Fruit fly (Drosophila melanogaster) whole organism, prepupa: ENCODE data around the gene CG14866.

Experiments
- CG10631 ChIP-seq: fragments of 200-800 bp; sonication (Bioruptor generic); optimal IDR thresholded peaks from 2 replicates; lab custom pipeline; 2016; ENCODE audit warnings: missing biosample characterization, missing genetic modification characterization
- CG10669 ChIP-seq: fragments of 200-800 bp; sonication (Bioruptor generic); optimal IDR thresholded peaks from 3 replicates; lab custom pipeline; 2018; ENCODE audit warnings: missing biosample characterization, mild to moderate bottlenecking, missing genetic modification characterization, moderate library complexity
- CG11294 ChIP-seq: fragments of 200-800 bp; sonication (Bioruptor generic); IDR thresholded peaks from 2 replicates; pipeline ENCODE4 v1.3.6; 2022; ENCODE audit warnings: missing biosample characterization, missing genetic modification characterization
- CG11762 ChIP-seq: fragments of 200-800 bp; sonication (Bioruptor generic); optimal IDR thresholded peaks from 3 replicates; lab custom pipeline; 2016; ENCODE audit warnings: missing biosample characterization, missing genetic modification characterization; ENCODE audit not compliant: insufficient read depth
- CG15336 ChIP-seq: fragments of 200-800 bp; sonication (Bioruptor generic); IDR thresholded peaks from 2 replicates; pipeline ENCODE4 v1.3.6; 2022; ENCODE audit warnings: missing biosample characterization, missing genetic modification characterization
- CG16779 ChIP-seq: fragments of 200-800 bp; sonication (Bioruptor generic); optimal IDR thresholded peaks from 3 replicates; lab custom pipeline; 2017; ENCODE audit warnings: missing biosample characterization, mild to moderate bottlenecking, missing genetic modification characterization
- CG3032 ChIP-seq: fragments of 200-800 bp; optimal IDR thresholded peaks from 2 replicates; lab custom pipeline; 2019; ENCODE audit warnings: missing biosample characterization, mild to moderate bottlenecking, missing genetic modification characterization, moderate library complexity
- CG31627 ChIP-seq: fragments of 200-800 bp; sonication (Bioruptor generic); optimal IDR thresholded peaks from 3 replicates; lab custom pipeline; 2016; ENCODE audit warnings: missing biosample characterization, missing genetic modification characterization
- CG32006 ChIP-seq: fragments of 200-800 bp; sonication (Bioruptor generic); optimal IDR thresholded peaks from 3 replicates; lab custom pipeline; 2017; ENCODE audit warnings: missing biosample characterization, mild to moderate bottlenecking, missing genetic modification characterization
- CG34406 ChIP-seq: fragments of 200-800 bp; sonication (Bioruptor generic); optimal IDR thresholded peaks from 3 replicates; lab custom pipeline; 2016; ENCODE audit warnings: missing biosample characterization, missing genetic modification characterization
- CG3919 ChIP-seq: fragments of 200-800 bp; sonication (Bioruptor generic); optimal IDR thresholded peaks from 3 replicates; lab custom pipeline; 2016; ENCODE audit warnings: missing biosample characterization, missing genetic modification characterization
- CG4318 ChIP-seq: fragments of 200-800 bp; sonication (Bioruptor generic); optimal IDR thresholded peaks from 3 replicates; lab custom pipeline; 2017; ENCODE audit warnings: missing biosample characterization, mild to moderate bottlenecking, missing genetic modification characterization
- CG6163 ChIP-seq: fragments of 200-800 bp; sonication (Bioruptor generic); IDR thresholded peaks from 3 replicates; pipeline ENCODE4 v1.3.6; 2022; ENCODE audit warnings: missing biosample characterization, missing genetic modification characterization
- CG6276 ChIP-seq: fragments of 200-800 bp; sonication (Bioruptor generic); optimal IDR thresholded peaks from 2 replicates; lab custom pipeline; 2017; ENCODE audit warnings: missing biosample characterization, mild to moderate bottlenecking, missing genetic modification characterization
- CG6792 ChIP-seq: fragments of 200-800 bp; sonication (Bioruptor generic); optimal IDR thresholded peaks from 3 replicates; lab custom pipeline; 2016; ENCODE audit warnings: missing biosample characterization, missing genetic modification characterization
- CG6808 ChIP-seq: fragments of 200-800 bp; sonication (Bioruptor generic); optimal IDR thresholded peaks from 3 replicates; lab custom pipeline; 2017; ENCODE audit warnings: missing biosample characterization, missing genetic modification characterization, mild to moderate bottlenecking, moderate library complexity, missing genetic modification reagents
- CG7368 ChIP-seq: fragments of 200-800 bp; sonication (Bioruptor generic); optimal IDR thresholded peaks from 3 replicates; lab custom pipeline; 2016; ENCODE audit warnings: missing biosample characterization, missing genetic modification characterization
- CG8319 ChIP-seq: fragments of 200-800 bp; sonication (Bioruptor generic); optimal IDR thresholded peaks from 3 replicates; lab custom pipeline; 2016; ENCODE audit warnings: missing biosample characterization, missing genetic modification characterization
- CG9139 ChIP-seq: fragments of 200-800 bp; sonication (Bioruptor generic); optimal IDR thresholded peaks from 3 replicates; lab custom pipeline; 2017; ENCODE audit warnings: missing biosample characterization, mild to moderate bottlenecking, missing genetic modification characterization
- Eip75B ChIP-seq: fragments of 200-800 bp; sonication (Bioruptor generic); optimal IDR thresholded peaks from 3 replicates; lab custom pipeline; 2016; ENCODE audit warnings: missing biosample characterization, missing genetic modification characterization
- Eip78C ChIP-seq: fragments of 200-800 bp; sonication (Bioruptor generic); peaks from one replicate; lab custom pipeline; 2016; ENCODE audit warnings: missing biosample characterization, missing genetic modification characterization
- Eip93F ChIP-seq: fragments of 200-800 bp; sonication (Bioruptor generic); optimal IDR thresholded peaks from 2 replicates; lab custom pipeline; 2016; ENCODE audit warnings: missing biosample characterization, mild to moderate bottlenecking, missing genetic modification characterization
- Ets21C ChIP-seq: fragments of 200-800 bp; sonication (Bioruptor generic); optimal IDR thresholded peaks from 3 replicates; lab custom pipeline; 2016; ENCODE audit warnings: missing biosample characterization, missing genetic modification characterization
- Ets96B ChIP-seq: fragments of 200-800 bp; optimal IDR thresholded peaks from 2 replicates; lab custom pipeline; 2019; ENCODE audit warnings: missing biosample characterization, mild to moderate bottlenecking, missing genetic modification characterization, moderate library complexity
- Hr38 ChIP-seq: sonication (Bioruptor generic); optimal IDR thresholded peaks from 2 replicates; lab custom pipeline; 2016; ENCODE audit warnings: missing biosample characterization, missing genetic modification characterization
- Hr39 ChIP-seq: fragments of 200-800 bp; sonication (Bioruptor generic); optimal IDR thresholded peaks from 2 replicates; lab custom pipeline; 2016; ENCODE audit warnings: missing biosample characterization, missing genetic modification characterization
- Lpt ChIP-seq: fragments of 200-800 bp; sonication (Bioruptor generic); optimal IDR thresholded peaks from 3 replicates; lab custom pipeline; 2016; ENCODE audit warnings: missing biosample characterization, missing genetic modification characterization
- Met ChIP-seq: fragments of 200-800 bp; sonication (Bioruptor generic); optimal IDR thresholded peaks from 3 replicates; lab custom pipeline; 2016; ENCODE audit warnings: missing biosample characterization, missing genetic modification characterization
- Smox ChIP-seq: fragments of 200-800 bp; sonication (Bioruptor generic); optimal IDR thresholded peaks from 3 replicates; lab custom pipeline; 2016; ENCODE audit warnings: missing biosample characterization, missing genetic modification characterization
- Sox14 ChIP-seq: fragments of 200-800 bp; sonication (Bioruptor generic); optimal IDR thresholded peaks from 3 replicates; lab custom pipeline; 2016; ENCODE audit warnings: missing biosample characterization, missing genetic modification characterization
- Sox15 ChIP-seq: fragments of 200-800 bp; sonication (Bioruptor generic); optimal IDR thresholded peaks from 3 replicates; lab custom pipeline; 2016; ENCODE audit warnings: missing biosample characterization, missing genetic modification characterization
- achi ChIP-seq: fragments of 200-800 bp; sonication (Bioruptor generic); optimal IDR thresholded peaks from 3 replicates; lab custom pipeline; 2016; ENCODE audit warnings: missing biosample characterization, missing genetic modification characterization
- acj6 ChIP-seq: fragments of 200-800 bp; sonication (Bioruptor generic); optimal IDR thresholded peaks from 3 replicates; lab custom pipeline; 2016; ENCODE audit warnings: missing biosample characterization, missing genetic modification characterization
- cyc ChIP-seq: fragments of 200-800 bp; sonication (Bioruptor generic); optimal IDR thresholded peaks from 3 replicates; lab custom pipeline; 2016; ENCODE audit warnings: missing biosample characterization, missing genetic modification characterization
- dac ChIP-seq: fragments of 200-800 bp; sonication (Bioruptor generic); optimal IDR thresholded peaks from 2 replicates; lab custom pipeline; 2017; ENCODE audit warnings: missing biosample characterization, mild to moderate bottlenecking, missing genetic modification characterization
- dsx ChIP-seq: fragments of 200-800 bp; optimal IDR thresholded peaks from 3 replicates; lab custom pipeline; 2019; ENCODE audit warnings: missing biosample characterization, mild to moderate bottlenecking, missing genetic modification characterization, moderate library complexity; ENCODE audit not compliant: poor library complexity, severe bottlenecking
- eg ChIP-seq: fragments of 200-800 bp; sonication (Bioruptor generic); IDR thresholded peaks from 3 replicates; pipeline ENCODE4 v1.3.6; 2022; ENCODE audit warnings: missing biosample characterization, missing genetic modification characterization
- fd59A ChIP-seq: fragments of 200-800 bp; sonication (Bioruptor generic); optimal IDR thresholded peaks from 2 replicates; lab custom pipeline; 2017; ENCODE audit warnings: missing biosample characterization, mild to moderate bottlenecking, missing genetic modification characterization, missing genetic modification reagents
- fkh ChIP-seq: fragments of 200-800 bp; sonication (Bioruptor generic); optimal IDR thresholded peaks from 3 replicates; lab custom pipeline; 2017; ENCODE audit warnings: missing biosample characterization, mild to moderate bottlenecking, missing genetic modification characterization, moderate library complexity
- lz ChIP-seq: fragments of 200-800 bp; sonication (Bioruptor generic); optimal IDR thresholded peaks from 3 replicates; lab custom pipeline; 2016; ENCODE audit warnings: missing biosample characterization, missing genetic modification characterization
- pdm3 ChIP-seq: fragments of 200-800 bp; sonication (Bioruptor generic); optimal IDR thresholded peaks from 3 replicates; lab custom pipeline; 2016; ENCODE audit warnings: missing biosample characterization, missing genetic modification characterization
- salr ChIP-seq, 2 experiments: fragments of 200-800 bp; sonication (Bioruptor generic); optimal IDR thresholded peaks; 3 replicates each; lab custom pipeline; 2016 to 2018; ENCODE audit warnings: missing biosample characterization in 2 of 2, missing genetic modification characterization in 2 of 2, mild to moderate bottlenecking in 1 of 2
- ss ChIP-seq, 2 experiments: fragments of 200-800 bp; sonication (Bioruptor generic); optimal IDR thresholded peaks; 2 replicates in 1 of 2; 3 replicates in 1 of 2; lab custom pipeline; 2017 to 2018; ENCODE audit warnings: mild to moderate bottlenecking in 2 of 2, missing biosample characterization in 2 of 2, missing genetic modification characterization in 2 of 2, moderate library complexity in 1 of 2
- svp ChIP-seq: fragments of 200-800 bp; sonication (Bioruptor generic); peaks from one replicate; lab custom pipeline; 2016; ENCODE audit warnings: missing biosample characterization, missing genetic modification characterization
- topi ChIP-seq: fragments of 200-800 bp; sonication (Bioruptor generic); optimal IDR thresholded peaks from 3 replicates; lab custom pipeline; 2016; ENCODE audit warnings: missing biosample characterization, missing genetic modification characterization
- vri ChIP-seq: fragments of 200-800 bp; sonication (Bioruptor generic); optimal IDR thresholded peaks from 3 replicates; lab custom pipeline; 2016; ENCODE audit warnings: missing biosample characterization, mild to moderate bottlenecking, missing genetic modification characterization

Gene CG14866

DNA sequence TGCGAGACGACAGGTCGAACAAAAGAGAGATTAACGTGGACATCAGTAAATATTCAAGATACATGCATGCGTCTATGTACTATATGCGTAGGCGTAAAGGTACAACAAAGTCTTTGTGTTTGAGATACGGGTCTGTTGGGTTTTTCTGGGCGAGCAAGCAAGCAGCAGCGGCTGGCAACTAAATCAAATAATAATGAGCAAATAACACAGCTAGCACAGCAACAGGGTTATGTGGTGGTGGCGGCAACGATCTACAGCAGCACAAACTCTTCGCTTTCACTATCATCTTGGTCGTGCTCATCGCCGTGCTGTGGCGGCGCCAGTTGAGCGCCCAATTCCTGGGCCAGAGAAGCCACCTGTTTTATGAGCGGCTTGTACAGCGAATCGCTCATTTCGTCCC lies 37.7 kb downstream of the CG14866 start:
- TF ChIP-seq pdm3 (no peak), fkh (GFP tag; lab: Kevin White, UChicago) (peak; percentile 93)
- TF ChIP-seq, all 60 proteins: peak for 1

dm6 chr3R:15356152-15356551 lies 39.9 kb downstream of the CG14866 start:
- no peak for TF ChIP-seq CG11762 (GFP tag; lab: Kevin White, UChicago)
- no peak for TF ChIP-seq Ets96B (tag; lab: Kevin White, UChicago)
- TF ChIP-seq Met (GFP tag; lab: Kevin White, UChicago), result no peak
- TF ChIP-seq, all 60 proteins: peak for 0

DNA sequence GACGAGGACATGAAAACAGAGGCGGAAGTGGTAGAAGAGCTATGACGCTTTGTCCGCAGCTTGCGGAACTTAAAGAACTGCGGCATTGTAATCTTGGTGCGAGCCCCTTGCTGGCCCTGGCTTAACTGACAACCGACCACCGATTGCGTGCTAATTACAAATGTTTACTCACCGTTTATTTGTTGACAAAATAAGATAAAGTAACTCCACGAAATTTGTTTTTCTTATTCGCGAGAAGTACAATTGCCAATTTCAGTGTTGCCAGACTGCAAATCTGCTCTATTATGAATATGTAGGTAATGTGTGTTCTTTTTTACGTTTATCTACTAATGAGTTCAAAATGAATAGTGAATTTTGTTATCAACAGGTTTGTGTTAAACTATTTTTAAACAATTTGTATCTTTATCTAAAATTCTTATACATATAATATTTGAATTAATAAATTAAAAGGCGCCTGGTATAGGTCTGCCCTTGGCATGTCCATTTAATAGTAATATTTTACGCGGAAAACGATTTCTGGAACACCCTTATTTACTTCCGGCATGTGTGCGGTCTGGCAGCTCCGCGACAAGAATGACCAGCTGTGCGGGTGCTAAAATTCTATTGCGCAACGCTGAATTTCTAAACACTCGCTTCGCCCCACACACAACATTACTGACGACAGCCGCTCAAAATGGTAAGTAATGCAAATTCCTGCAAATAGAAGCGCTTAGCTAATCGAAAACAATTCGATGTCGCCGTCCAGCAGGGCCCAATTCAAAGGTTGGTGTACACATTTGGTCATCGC lies 40.6 kb downstream of the CG14866 start, which contains the start of the genes Atg4b and Hibch:
Gene Atg4b (minus strand): TSS at position 280 of the 787 bp plus-strand sequence.
Gene Hibch (plus strand): TSS at position 585 of the 787 bp plus-strand sequence.
- TF ChIP-seq CG11762 (GFP tag; lab: Kevin White, UChicago), result peak; percentile 75
- TF ChIP-seq CG6163 (GFP tag; lab: Robert Waterston, UW), result peak; percentile 68; the same call in 2 of the 3 replicates
- no peak for TF ChIP-seq achi (GFP tag; lab: Kevin White, UChicago)
- TF ChIP-seq Sox15, result peak; percentile 78
- TF ChIP-seq CG6276 (GFP tag; lab: Kevin White, UChicago), result no peak
- TF ChIP-seq CG7368 (GFP tag; lab: Kevin White, UChicago), result peak; percentile 67
- peak; percentile 66 for TF ChIP-seq CG15336 (GFP tag; lab: Robert Waterston, UW)
- peak; percentile 61 for TF ChIP-seq CG31627
- TF ChIP-seq CG34406 (GFP tag; lab: Kevin White, UChicago), result peak; percentile 72
- TF ChIP-seq CG9139 (GFP tag; lab: Kevin White, UChicago), result no peak
- TF ChIP-seq salr (GFP tag; optimal IDR thresholded peaks at IDR 0.05; lab: Kevin White, UChicago), result peak in 1 of 2 experiments; percentile 62
- TF ChIP-seq Sox14 (GFP tag; lab: Kevin White, UChicago), result no peak
- TF ChIP-seq CG32006 (GFP tag; lab: Kevin White, UChicago), result peak; percentile 84
- TF ChIP-seq Eip78C (GFP tag; lab: Kevin White, UChicago), result peak; percentile 82
- peak; percentile 74 for TF ChIP-seq lz (GFP tag; lab: Kevin White, UChicago)
- TF ChIP-seq fd59A, result peak; percentile 60
- peak; percentile 62 for TF ChIP-seq topi (GFP tag; lab: Kevin White, UChicago)
- TF ChIP-seq CG3919 (GFP tag; lab: Kevin White, UChicago), result no peak
- no peak for TF ChIP-seq Hr38 (GFP tag; lab: Kevin White, UChicago)
- peak; percentile 93 for TF ChIP-seq vri
- TF ChIP-seq CG10669 (GFP tag; lab: Kevin White, UChicago), result peak; percentile 100
- no peak for TF ChIP-seq Eip75B
- TF ChIP-seq CG6792, result peak; percentile 77
- no peak for TF ChIP-seq Met (GFP tag; lab: Kevin White, UChicago)
- no peak for TF ChIP-seq Ets21C (GFP tag; lab: Kevin White, UChicago)
- no peak for TF ChIP-seq pdm3
- TF ChIP-seq Smox (GFP tag; lab: Kevin White, UChicago), result no peak
- no peak for TF ChIP-seq acj6 (GFP tag; lab: Kevin White, UChicago)
- TF ChIP-seq Hr39 (GFP tag; lab: Kevin White, UChicago), result no peak
- TF ChIP-seq ss (GFP tag; optimal IDR thresholded peaks at IDR 0.05; lab: Kevin White, UChicago), result no peak
- TF ChIP-seq dsx (GFP tag; lab: Kevin White, UChicago), result peak; percentile 9
- TF ChIP-seq CG16779 (tag; lab: Kevin White, UChicago), result no peak
- TF ChIP-seq CG10631, result peak; percentile 90
- TF ChIP-seq CG6808 (GFP tag; lab: Kevin White, UChicago), result no peak
- no peak for TF ChIP-seq Eip93F (GFP tag; lab: Kevin White, UChicago)
- no peak for TF ChIP-seq svp (GFP tag; lab: Kevin White, UChicago)
- no peak for TF ChIP-seq Lpt (GFP tag; lab: Kevin White, UChicago)
- TF ChIP-seq eg (GFP tag; lab: Robert Waterston, UW), result peak; percentile 79
- peak; percentile 70 for TF ChIP-seq CG8319
- TF ChIP-seq CG4318 (GFP tag; lab: Kevin White, UChicago), result no peak
- TF ChIP-seq cyc (GFP tag; lab: Kevin White, UChicago), result peak; percentile 83
- peak; percentile 91 for TF ChIP-seq CG3032
- TF ChIP-seq dac, result peak; percentile 72
- TF ChIP-seq CG11294 (GFP tag; lab: Robert Waterston, UW), result peak; percentile 67; the same call in 1 of the 2 replicates
